Fruit fly (Drosophila melanogaster) Kc167 (cell line): ENCODE results near the gene moi.

Experiments
- Myc ChIP-seq: fragments of >200 bp; optimal IDR thresholded peaks from 2 replicates; lab custom pipeline; 2017; ENCODE audit warnings: missing external identifiers
- Sin3A ChIP-seq: fragments of >200 bp; optimal IDR thresholded peaks from 2 replicates; lab custom pipeline; 2018; ENCODE audit warnings: missing external identifiers
- h ChIP-seq: fragments of >200 bp; optimal IDR thresholded peaks from 3 replicates; lab custom pipeline; 2018; ENCODE audit warnings: missing external identifiers
- insv ChIP-seq: fragments of >200 bp; optimal IDR thresholded peaks from 3 replicates; lab custom pipeline; 2018; ENCODE audit warnings: missing external identifiers
- psq ChIP-seq: fragments of >200 bp; optimal IDR thresholded peaks from 2 replicates; lab custom pipeline; 2017; ENCODE audit warnings: missing external identifiers
- ttk ChIP-seq: sonication (Bioruptor generic); optimal IDR thresholded peaks from 2 replicates; lab custom pipeline; 2017; ENCODE audit warnings: missing external identifiers

The moi gene

dm6 chr3R:18280866-18281473 is 25.6 kb downstream of the moi start:
- TF ChIP-seq psq (lab: Kevin White, UChicago) (no peak), Myc (lab: Kevin White, UChicago) (no peak), ttk (no peak), insv (no peak), Sin3A (no peak), h (lab: Kevin White, UChicago) (no peak)

dm6 chr3R:18283441-18283840 is 28.1 kb downstream of the moi start, which contains the start of the genes CG14312 and CG8064:
Gene CG14312 (minus strand): TSS chr3R:18283528.
Gene CG8064 (plus strand): TSS chr3R:18283660.
- no peak for TF ChIP-seq h (lab: Kevin White, UChicago)
- TF ChIP-seq Sin3A: no peak
- no peak for TF ChIP-seq Myc (lab: Kevin White, UChicago)
- no peak for TF ChIP-seq ttk
- TF ChIP-seq psq (lab: Kevin White, UChicago): no peak
- TF ChIP-seq insv: no peak

dm6 chr3R:18288677-18289076 is 33.3 kb downstream of the moi start, which contains the start of gene CG7131:
Gene CG7131 (minus strand): TSS chr3R:18288777.
- TF ChIP-seq Sin3A (no peak), h (lab: Kevin White, UChicago) (no peak), ttk (no peak), Myc (lab: Kevin White, UChicago) (no peak), insv (no peak), psq (lab: Kevin White, UChicago) (no peak)

dm6 chr3R:18291831-18292230 is 36.5 kb downstream of the moi start:
- no peak for TF ChIP-seq Myc (lab: Kevin White, UChicago)

- TF ChIP-seq ttk: no peak
- no peak for TF ChIP-seq psq (lab: Kevin White, UChicago)
- no peak for TF ChIP-seq Sin3A
- no peak for TF ChIP-seq Myc (lab: Kevin White, UChicago)
- TF ChIP-seq h (lab: Kevin White, UChicago): no peak
- no peak for TF ChIP-seq insv
Observed at dm6 chr3R:18292371-18292770, 37.0 kb downstream of the moi start.

DNA sequence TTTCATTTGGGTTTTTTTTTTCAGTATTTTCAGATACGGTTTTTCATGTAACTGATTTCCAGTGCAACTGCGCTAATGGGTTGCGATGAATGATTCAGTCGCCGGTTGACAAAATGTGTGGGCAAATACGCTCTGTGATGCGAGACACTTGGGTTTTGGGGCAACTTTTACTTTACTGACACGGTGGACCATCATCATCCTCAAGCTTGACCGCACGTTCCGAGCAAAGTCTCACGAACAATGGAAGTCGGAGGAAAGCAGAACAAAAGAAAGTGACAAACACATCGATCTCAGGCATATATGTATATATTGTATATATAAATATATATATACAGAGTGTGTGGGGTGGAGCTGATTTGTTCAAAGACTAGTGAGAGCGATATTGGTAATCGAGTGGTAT is 39.2 kb downstream of the moi start:
- no peak for TF ChIP-seq insv

- no peak for TF ChIP-seq Sin3A
- no peak for TF ChIP-seq h (lab: Kevin White, UChicago)
- TF ChIP-seq insv: no peak
- no peak for TF ChIP-seq ttk
- no peak for TF ChIP-seq Myc (lab: Kevin White, UChicago)
- TF ChIP-seq psq (lab: Kevin White, UChicago): no peak
Observed at dm6 chr3R:18295262-18295944, 40.1 kb downstream of the moi start.

dm6 chr3R:18296084-18296483 is 40.8 kb downstream of the moi start:
- no peak for TF ChIP-seq ttk
- TF ChIP-seq h (lab: Kevin White, UChicago): no peak
- TF ChIP-seq insv: no peak
- TF ChIP-seq Sin3A: no peak
- no peak for TF ChIP-seq Myc (lab: Kevin White, UChicago)
- no peak for TF ChIP-seq psq (lab: Kevin White, UChicago)

- TF ChIP-seq ttk (no peak), Sin3A (no peak), insv (no peak), Myc (lab: Kevin White, UChicago) (no peak)
Observed at dm6 chr3R:18296737-18297136, 41.4 kb downstream of the moi start.

DNA sequence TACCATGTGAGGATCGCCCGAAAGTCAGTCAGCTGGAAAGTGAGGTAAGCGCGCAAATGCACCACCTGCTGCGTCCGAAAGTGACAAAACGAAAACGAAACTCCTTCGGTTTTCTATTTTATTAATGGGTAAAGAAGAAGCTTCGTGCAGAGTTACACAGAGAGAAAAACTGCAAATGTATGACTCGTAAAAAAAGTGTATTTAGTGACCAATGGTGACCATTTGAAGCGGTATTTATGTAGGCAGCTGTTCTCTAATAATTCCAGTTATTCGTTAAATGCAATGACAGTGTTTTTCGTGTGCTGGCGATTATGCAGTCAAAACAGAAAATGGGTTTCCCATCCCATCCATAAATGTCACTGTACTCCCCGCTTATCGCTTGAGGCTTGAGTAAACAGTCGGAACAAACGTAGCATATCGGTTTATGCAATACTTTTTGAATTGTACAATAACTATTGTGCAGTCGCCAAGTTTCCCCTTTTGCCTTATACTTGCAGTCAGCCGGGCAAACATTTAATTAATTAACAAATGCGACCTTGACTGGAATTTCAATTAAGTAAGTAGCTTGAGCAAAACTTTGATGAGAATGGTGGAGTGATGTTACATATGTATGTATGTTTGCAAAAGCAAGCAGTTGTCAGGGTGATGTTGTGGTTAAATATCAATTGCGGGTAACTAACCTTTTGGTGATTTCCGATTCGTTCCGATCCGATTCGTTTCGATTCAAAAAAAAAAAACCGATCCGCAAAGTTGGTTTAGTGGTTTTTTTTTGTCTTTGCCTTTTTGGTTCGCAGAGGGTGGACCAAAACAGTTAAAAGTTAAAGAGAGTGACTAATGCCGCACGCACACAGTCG is 42.3 kb downstream of the moi start:
- no peak for TF ChIP-seq Myc (lab: Kevin White, UChicago)
- no peak for TF ChIP-seq insv
- no peak for TF ChIP-seq psq (lab: Kevin White, UChicago)
- no peak for TF ChIP-seq Sin3A
- no peak for TF ChIP-seq ttk
- TF ChIP-seq h (lab: Kevin White, UChicago): no peak

DNA sequence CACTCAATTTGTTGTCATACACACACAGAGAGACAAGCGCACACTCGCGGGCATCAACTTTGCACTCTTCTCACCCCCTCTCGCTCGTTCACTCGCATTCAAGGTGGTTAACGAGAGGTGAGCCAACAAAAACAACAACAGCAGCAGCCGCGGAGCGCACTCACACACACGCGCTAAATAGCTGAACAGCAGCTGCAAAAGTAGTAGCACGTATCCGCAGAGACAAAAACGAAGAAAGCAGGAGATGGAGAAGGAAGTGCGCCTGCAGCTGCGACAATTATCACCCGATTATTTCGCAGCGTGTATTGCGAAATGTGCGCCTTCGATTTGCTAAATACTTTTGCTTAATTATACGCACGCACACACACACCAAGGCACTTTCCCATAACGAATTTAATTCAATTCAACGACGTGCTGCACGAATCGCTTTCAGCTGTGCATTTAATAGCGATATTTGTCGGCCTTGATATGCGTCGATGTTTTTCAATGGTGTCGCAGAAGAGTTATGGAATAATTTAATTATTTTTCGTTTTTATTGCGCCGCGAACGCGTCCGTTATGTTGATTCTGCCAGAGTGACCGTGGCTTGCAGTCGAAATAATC is 43.1 kb downstream of the moi start:
- TF ChIP-seq ttk (no peak), h (lab: Kevin White, UChicago) (no peak), psq (lab: Kevin White, UChicago) (no peak), Myc (lab: Kevin White, UChicago) (no peak)

dm6 chr3R:18298900-18299321 is 43.6 kb downstream of the moi start, which contains the start of gene Dlc90F:
Gene Dlc90F (plus strand): TSS chr3R:18299229.
- no peak for TF ChIP-seq Myc (lab: Kevin White, UChicago)
- no peak for TF ChIP-seq Sin3A
- TF ChIP-seq insv: no peak
- TF ChIP-seq ttk: no peak
- TF ChIP-seq h (lab: Kevin White, UChicago): no peak
- no peak for TF ChIP-seq psq (lab: Kevin White, UChicago)
